Fruit fly (Drosophila melanogaster): ENCODE data around the gene Herc4.
A peak's percentile ranks its signal among the peaks of the same experiment; 100 is the strongest.

Gene Herc4

DNA sequence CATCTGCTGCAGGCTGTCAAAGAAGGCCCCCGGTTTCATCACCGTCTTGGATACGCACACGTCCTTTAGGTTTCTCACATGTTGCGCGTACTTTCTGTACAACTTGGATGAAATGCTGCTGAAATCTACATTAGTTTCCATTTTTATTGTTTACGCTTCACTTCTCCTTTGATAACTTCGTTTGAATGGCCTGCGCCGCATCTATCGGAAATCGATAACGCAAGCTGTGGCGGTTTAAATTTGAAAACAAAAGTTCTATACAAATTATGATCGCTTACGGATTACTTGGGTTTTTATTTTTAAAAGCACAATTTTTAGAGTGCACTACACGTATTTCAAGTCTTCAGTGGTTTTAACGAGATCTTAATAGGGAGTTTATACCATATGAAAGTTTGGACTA lies 19.5 kb downstream of the Herc4 start, which contains the start of gene msd5:
TSS of gene msd5 (minus strand) at position 174 of the 400 bp plus-strand sequence.
- TF ChIP-seq CG10348 (GFP tag; IDR thresholded peaks at IDR 0.05) = no peak
- no peak for TF ChIP-seq CG15710 (tag; optimal IDR thresholded peaks at IDR 0.05)
- TF ChIP-seq CG32121 (GFP tag; IDR thresholded peaks at IDR 0.05) = no peak
- TF ChIP-seq CG4496 (GFP tag; IDR thresholded peaks at IDR 0.05) = no peak
- TF ChIP-seq D1 (tag; optimal IDR thresholded peaks at IDR 0.05) = no peak
- TF ChIP-seq CG9948 (tag; optimal IDR thresholded peaks at IDR 0.05) = no peak
- TF ChIP-seq CG12605 (GFP tag; IDR thresholded peaks at IDR 0.05) = no peak
- TF ChIP-seq CG8159 (tag; optimal IDR thresholded peaks at IDR 0.05) = no peak
- no peak for TF ChIP-seq CG13204 (GFP tag; optimal IDR thresholded peaks at IDR 0.05)

DNA sequence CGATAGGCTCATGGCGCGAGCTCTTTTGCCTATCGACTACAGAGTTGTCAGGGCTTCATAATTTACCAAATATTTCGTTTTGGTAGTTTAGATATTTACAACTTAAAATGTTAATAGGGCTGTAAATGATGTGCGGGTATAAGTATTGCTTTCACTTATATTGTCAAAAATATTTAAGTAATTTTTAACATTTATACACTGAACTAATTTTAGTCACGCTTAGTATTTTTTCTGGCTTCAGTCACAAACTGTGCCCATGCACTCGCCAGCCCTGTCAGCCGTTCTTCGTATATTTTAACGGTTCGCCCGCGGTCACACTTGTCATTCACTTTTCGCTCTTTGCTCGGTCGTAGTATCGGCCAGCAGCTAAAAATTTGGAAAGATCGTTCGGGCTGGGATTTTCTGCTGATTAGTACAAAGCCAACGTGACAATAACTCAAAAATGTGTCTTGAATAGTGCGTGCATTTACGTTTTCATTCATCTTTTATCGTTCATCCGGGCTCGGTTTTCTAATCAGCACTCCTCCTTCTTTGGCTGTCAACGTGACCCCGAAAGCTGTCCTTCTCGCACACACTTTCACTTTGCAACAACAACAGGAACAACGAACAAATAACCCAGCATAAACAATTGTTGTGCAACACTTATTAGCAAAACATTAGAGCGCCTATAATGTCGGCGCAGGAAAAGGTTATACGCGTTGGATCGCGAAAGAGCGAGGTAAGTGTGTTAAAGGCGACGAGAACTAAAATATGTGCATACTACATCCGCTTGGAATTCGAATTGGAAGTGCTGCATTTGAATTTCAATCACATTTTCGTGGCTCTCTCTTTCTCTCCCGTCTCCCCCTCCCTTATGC lies 21.3 kb downstream of the Herc4 start, which contains the start of the genes Hmbs and CG2211:
TSS of gene Hmbs (plus strand) at position 319 of the 857 bp plus-strand sequence.
TSS of gene CG2211 (minus strand) at position 789 of the 857 bp plus-strand sequence.
- peak; percentile 40 for TF ChIP-seq CG34367 (tag; optimal IDR thresholded peaks at IDR 0.05)
- TF ChIP-seq CG17806 (tag; optimal IDR thresholded peaks at IDR 0.05) = peak; percentile 77
- peak; percentile 77 for TF ChIP-seq Ets98B (GFP tag; IDR thresholded peaks at IDR 0.05)
- no peak for TF ChIP-seq CG8301 (tag; optimal IDR thresholded peaks at IDR 0.05)
- peak; percentile 74 for TF ChIP-seq CG15710 (tag; optimal IDR thresholded peaks at IDR 0.05)
- no peak for TF ChIP-seq CG13204 (GFP tag; optimal IDR thresholded peaks at IDR 0.05)
- no peak for TF ChIP-seq Pif1A (GFP tag; optimal IDR thresholded peaks at IDR 0.05)
- peak; percentile 24 for TF ChIP-seq gl (tag; optimal IDR thresholded peaks at IDR 0.05)
- TF ChIP-seq rn (GFP tag; IDR thresholded peaks at IDR 0.05) = 0 out of 2 replicates have a peak, but pooled peaks have one; percentile 9
- peak; percentile 77 for TF ChIP-seq fd96Ca (GFP tag; IDR thresholded peaks at IDR 0.05)
- no peak for TF ChIP-seq CG8159 (tag; optimal IDR thresholded peaks at IDR 0.05)
- TF ChIP-seq Pif1B (GFP tag; optimal IDR thresholded peaks at IDR 0.05) = no peak
- peak; percentile 60 for TF ChIP-seq CG32121 (GFP tag; IDR thresholded peaks at IDR 0.05)
- peak; percentile 38; the same call in 1 of the 2 replicates for TF ChIP-seq CG10348 (GFP tag; IDR thresholded peaks at IDR 0.05)
- no peak for TF ChIP-seq CG14655 (GFP tag; optimal IDR thresholded peaks at IDR 0.05)
- peak; percentile 64 for TF ChIP-seq CG9948 (tag; optimal IDR thresholded peaks at IDR 0.05)
- TF ChIP-seq Snoo (tag; optimal IDR thresholded peaks at IDR 0.05) = peak; percentile 73
- no peak for TF ChIP-seq CG12605 (GFP tag; IDR thresholded peaks at IDR 0.05)
- TF ChIP-seq EcR (GFP tag; optimal IDR thresholded peaks at IDR 0.05) = peak; percentile 53
- no peak for TF ChIP-seq D1 (tag; optimal IDR thresholded peaks at IDR 0.05)
- peak; percentile 85 for TF ChIP-seq CG4496 (GFP tag; IDR thresholded peaks at IDR 0.05)

DNA sequence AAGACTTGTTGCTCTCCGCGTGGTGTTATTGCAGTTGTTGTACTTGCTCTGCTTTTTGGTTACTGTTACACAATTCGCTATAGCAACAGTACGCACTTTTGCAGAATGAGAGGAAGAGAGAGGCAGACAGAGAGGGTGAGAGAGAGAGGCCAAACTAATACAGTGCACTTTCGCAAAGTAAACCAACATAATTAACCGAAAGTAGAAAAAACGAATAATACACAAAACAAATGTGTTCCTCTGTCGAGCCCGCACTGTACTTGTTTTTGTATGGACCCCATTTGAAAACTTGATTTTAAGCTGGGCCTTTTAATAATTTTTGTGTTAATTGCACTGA lies 21.9 kb downstream of the Herc4 start:
- TF ChIP-seq CG8159 (tag; optimal IDR thresholded peaks at IDR 0.05) (no peak), gl (tag; optimal IDR thresholded peaks at IDR 0.05) (no peak), CG34367 (tag; optimal IDR thresholded peaks at IDR 0.05) (no peak), CG8301 (tag; optimal IDR thresholded peaks at IDR 0.05) (peak; percentile 40), EcR (GFP tag; optimal IDR thresholded peaks at IDR 0.05) (no peak), Pif1B (GFP tag; optimal IDR thresholded peaks at IDR 0.05) (peak; percentile 57), Ets98B (GFP tag; IDR thresholded peaks at IDR 0.05) (peak; percentile 91), D1 (tag; optimal IDR thresholded peaks at IDR 0.05) (no peak), Pif1A (GFP tag; optimal IDR thresholded peaks at IDR 0.05) (peak; percentile 72), CG15710 (tag; optimal IDR thresholded peaks at IDR 0.05) (no peak), CG10348 (GFP tag; IDR thresholded peaks at IDR 0.05) (no peak), rn (GFP tag; IDR thresholded peaks at IDR 0.05) (peak; percentile 63; the same call in 1 of the 2 replicates), CG4496 (GFP tag; IDR thresholded peaks at IDR 0.05) (peak; percentile 85), CG17806 (tag; optimal IDR thresholded peaks at IDR 0.05) (peak; percentile 9), fd96Ca (GFP tag; IDR thresholded peaks at IDR 0.05) (peak; percentile 89), CG12605 (GFP tag; IDR thresholded peaks at IDR 0.05) (peak; percentile 67), CG9948 (tag; optimal IDR thresholded peaks at IDR 0.05) (peak; percentile 35), CG14655 (GFP tag; optimal IDR thresholded peaks at IDR 0.05) (no peak), CG13204 (GFP tag; optimal IDR thresholded peaks at IDR 0.05) (no peak), Snoo (tag; optimal IDR thresholded peaks at IDR 0.05) (no peak), CG32121 (GFP tag; IDR thresholded peaks at IDR 0.05) (peak; percentile 82)

dm6 chr3L:1335989-1336961 lies 22.8 kb downstream of the Herc4 start:
- TF ChIP-seq CG15710 (tag; optimal IDR thresholded peaks at IDR 0.05) (no peak), Snoo (tag; optimal IDR thresholded peaks at IDR 0.05) (no peak), CG34367 (tag; optimal IDR thresholded peaks at IDR 0.05) (no peak), CG17806 (tag; optimal IDR thresholded peaks at IDR 0.05) (no peak), CG8301 (tag; optimal IDR thresholded peaks at IDR 0.05) (no peak), Ets98B (GFP tag; IDR thresholded peaks at IDR 0.05) (no peak), fd96Ca (GFP tag; IDR thresholded peaks at IDR 0.05) (no peak), CG9948 (tag; optimal IDR thresholded peaks at IDR 0.05) (no peak), D1 (tag; optimal IDR thresholded peaks at IDR 0.05) (no peak), rn (GFP tag; IDR thresholded peaks at IDR 0.05) (no peak), CG4496 (GFP tag; IDR thresholded peaks at IDR 0.05) (no peak), Pif1B (GFP tag; optimal IDR thresholded peaks at IDR 0.05) (no peak), Pif1A (GFP tag; optimal IDR thresholded peaks at IDR 0.05) (no peak), CG32121 (GFP tag; IDR thresholded peaks at IDR 0.05) (no peak), CG13204 (GFP tag; optimal IDR thresholded peaks at IDR 0.05) (no peak), CG12605 (GFP tag; IDR thresholded peaks at IDR 0.05) (no peak), gl (tag; optimal IDR thresholded peaks at IDR 0.05) (no peak), EcR (GFP tag; optimal IDR thresholded peaks at IDR 0.05) (no peak)
